Fruit fly (Drosophila melanogaster) whole organism, prepupa: Measurements from ENCODE around the gene mth.
A peak's percentile ranks its signal among the peaks of the same experiment; 100 is the strongest.

Source experiments
- Blimp-1 ChIP-seq: fragments of 200-800 bp; sonication (Bioruptor generic); optimal IDR thresholded peaks from 3 replicates; lab custom pipeline; 2017; ENCODE audit warnings: missing biosample characterization, missing genetic modification characterization, mild to moderate bottlenecking, moderate library complexity, missing genetic modification reagents
- CG11902 ChIP-seq: fragments of 200-800 bp; sonication (Bioruptor generic); optimal IDR thresholded peaks from 3 replicates; lab custom pipeline; 2016; ENCODE audit warnings: missing biosample characterization, missing genetic modification characterization
- CG15336 ChIP-seq: fragments of 200-800 bp; sonication (Bioruptor generic); IDR thresholded peaks from 2 replicates; pipeline ENCODE4 v1.3.6; 2022; ENCODE audit warnings: missing biosample characterization, missing genetic modification characterization
- CG3032 ChIP-seq: fragments of 200-800 bp; optimal IDR thresholded peaks from 2 replicates; lab custom pipeline; 2019; ENCODE audit warnings: missing biosample characterization, mild to moderate bottlenecking, missing genetic modification characterization, moderate library complexity
- CG31627 ChIP-seq: fragments of 200-800 bp; sonication (Bioruptor generic); optimal IDR thresholded peaks from 3 replicates; lab custom pipeline; 2016; ENCODE audit warnings: missing biosample characterization, missing genetic modification characterization
- CG32006 ChIP-seq: fragments of 200-800 bp; sonication (Bioruptor generic); optimal IDR thresholded peaks from 3 replicates; lab custom pipeline; 2017; ENCODE audit warnings: missing biosample characterization, mild to moderate bottlenecking, missing genetic modification characterization
- CG3919 ChIP-seq: fragments of 200-800 bp; sonication (Bioruptor generic); optimal IDR thresholded peaks from 3 replicates; lab custom pipeline; 2016; ENCODE audit warnings: missing biosample characterization, missing genetic modification characterization
- CG4318 ChIP-seq: fragments of 200-800 bp; sonication (Bioruptor generic); optimal IDR thresholded peaks from 3 replicates; lab custom pipeline; 2017; ENCODE audit warnings: missing biosample characterization, mild to moderate bottlenecking, missing genetic modification characterization
- CG6163 ChIP-seq: fragments of 200-800 bp; sonication (Bioruptor generic); IDR thresholded peaks from 3 replicates; pipeline ENCODE4 v1.3.6; 2022; ENCODE audit warnings: missing biosample characterization, missing genetic modification characterization
- CG6276 ChIP-seq: fragments of 200-800 bp; sonication (Bioruptor generic); optimal IDR thresholded peaks from 2 replicates; lab custom pipeline; 2017; ENCODE audit warnings: missing biosample characterization, mild to moderate bottlenecking, missing genetic modification characterization
- CG6792 ChIP-seq: fragments of 200-800 bp; sonication (Bioruptor generic); optimal IDR thresholded peaks from 3 replicates; lab custom pipeline; 2016; ENCODE audit warnings: missing biosample characterization, missing genetic modification characterization
- CG6808 ChIP-seq: fragments of 200-800 bp; sonication (Bioruptor generic); optimal IDR thresholded peaks from 3 replicates; lab custom pipeline; 2017; ENCODE audit warnings: missing biosample characterization, missing genetic modification characterization, mild to moderate bottlenecking, moderate library complexity, missing genetic modification reagents
- CG7368 ChIP-seq: fragments of 200-800 bp; sonication (Bioruptor generic); optimal IDR thresholded peaks from 3 replicates; lab custom pipeline; 2016; ENCODE audit warnings: missing biosample characterization, missing genetic modification characterization
- CG8632 ChIP-seq: fragments of 200-800 bp; sonication (Bioruptor generic); optimal IDR thresholded peaks from 3 replicates; lab custom pipeline; 2016; ENCODE audit warnings: missing biosample characterization, missing genetic modification characterization
- Eip93F ChIP-seq: fragments of 200-800 bp; sonication (Bioruptor generic); optimal IDR thresholded peaks from 2 replicates; lab custom pipeline; 2016; ENCODE audit warnings: missing biosample characterization, mild to moderate bottlenecking, missing genetic modification characterization
- Sox102F ChIP-seq: fragments of 200-800 bp; sonication (Bioruptor generic); optimal IDR thresholded peaks from 2 replicates; lab custom pipeline; 2016; ENCODE audit warnings: missing biosample characterization, mild to moderate bottlenecking, missing genetic modification characterization
- Sox14 ChIP-seq: fragments of 200-800 bp; sonication (Bioruptor generic); optimal IDR thresholded peaks from 3 replicates; lab custom pipeline; 2016; ENCODE audit warnings: missing biosample characterization, missing genetic modification characterization
- achi ChIP-seq: fragments of 200-800 bp; sonication (Bioruptor generic); optimal IDR thresholded peaks from 3 replicates; lab custom pipeline; 2016; ENCODE audit warnings: missing biosample characterization, missing genetic modification characterization
- dac ChIP-seq: fragments of 200-800 bp; sonication (Bioruptor generic); optimal IDR thresholded peaks from 2 replicates; lab custom pipeline; 2017; ENCODE audit warnings: missing biosample characterization, mild to moderate bottlenecking, missing genetic modification characterization
- dsx ChIP-seq: fragments of 200-800 bp; optimal IDR thresholded peaks from 3 replicates; lab custom pipeline; 2019; ENCODE audit warnings: missing biosample characterization, mild to moderate bottlenecking, missing genetic modification characterization, moderate library complexity; ENCODE audit not compliant: poor library complexity, severe bottlenecking
- eg ChIP-seq: fragments of 200-800 bp; sonication (Bioruptor generic); IDR thresholded peaks from 3 replicates; pipeline ENCODE4 v1.3.6; 2022; ENCODE audit warnings: missing biosample characterization, missing genetic modification characterization
- esn ChIP-seq: fragments of 200-800 bp; sonication (Bioruptor generic); optimal IDR thresholded peaks from 2 replicates; lab custom pipeline; 2016; ENCODE audit warnings: missing biosample characterization, mild to moderate bottlenecking, missing genetic modification characterization, moderate library complexity
- fd85E ChIP-seq: fragments of 200-800 bp; sonication (Bioruptor generic); optimal IDR thresholded peaks from 3 replicates; lab custom pipeline; 2016; ENCODE audit warnings: missing biosample characterization, missing genetic modification characterization
- lz ChIP-seq: fragments of 200-800 bp; sonication (Bioruptor generic); optimal IDR thresholded peaks from 3 replicates; lab custom pipeline; 2016; ENCODE audit warnings: missing biosample characterization, missing genetic modification characterization
- net ChIP-seq: fragments of 200-800 bp; sonication (Bioruptor generic); optimal IDR thresholded peaks from 3 replicates; lab custom pipeline; 2016; ENCODE audit warnings: missing biosample characterization, missing genetic modification characterization
- ss ChIP-seq, 2 experiments: fragments of 200-800 bp; sonication (Bioruptor generic); optimal IDR thresholded peaks; 2 replicates in 1 of 2; 3 replicates in 1 of 2; lab custom pipeline; 2017 to 2018; ENCODE audit warnings: mild to moderate bottlenecking in 2 of 2, missing biosample characterization in 2 of 2, missing genetic modification characterization in 2 of 2, moderate library complexity in 1 of 2

mth gene

DNA sequence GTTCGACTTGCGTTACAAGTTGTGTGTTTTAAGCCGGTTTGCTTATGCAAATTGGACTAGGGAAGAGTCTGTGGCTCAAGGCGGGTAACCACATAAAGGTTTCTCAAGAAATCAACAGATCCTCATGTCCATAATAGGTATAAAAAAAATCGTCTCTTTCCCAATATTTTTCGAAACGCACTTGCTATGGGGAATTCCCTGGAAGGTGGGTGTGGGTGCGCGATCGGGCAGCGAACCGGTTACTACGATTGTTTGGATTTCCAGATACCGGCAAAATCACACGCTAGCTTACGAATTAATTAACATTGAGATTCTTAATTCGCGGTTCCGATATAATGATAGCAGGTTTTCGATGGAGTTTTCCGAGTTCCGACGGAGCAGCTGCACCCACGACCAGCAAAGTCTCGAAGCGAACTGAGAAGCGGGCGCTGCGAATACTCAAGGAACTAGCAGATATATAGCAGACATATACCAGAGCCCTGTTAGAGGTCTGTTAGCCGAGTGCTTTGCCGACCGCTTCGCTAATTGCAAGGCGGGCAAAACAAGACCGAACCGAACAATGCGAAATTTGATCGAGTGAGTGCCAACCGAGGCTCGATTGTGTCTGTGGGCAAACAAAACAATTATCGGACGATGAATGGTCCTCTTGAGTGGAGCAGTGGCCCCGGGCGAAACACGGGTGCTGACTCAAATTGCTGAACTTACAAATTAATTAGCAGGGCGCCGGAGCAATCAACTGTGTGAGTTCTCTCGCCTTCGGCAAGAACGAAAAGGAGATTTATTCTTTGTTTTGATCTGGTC, 5.5 kb downstream of the mth start (continued):
- TF ChIP-seq Blimp-1 (GFP tag; lab: Kevin White, UChicago) (no peak), CG6808 (GFP tag; lab: Kevin White, UChicago) (no peak), CG15336 (GFP tag; lab: Robert Waterston, UW) (peak; percentile 19; the same call in 1 of the 2 replicates), net (GFP tag; lab: Kevin White, UChicago) (no peak), dsx (no peak)

DNA sequence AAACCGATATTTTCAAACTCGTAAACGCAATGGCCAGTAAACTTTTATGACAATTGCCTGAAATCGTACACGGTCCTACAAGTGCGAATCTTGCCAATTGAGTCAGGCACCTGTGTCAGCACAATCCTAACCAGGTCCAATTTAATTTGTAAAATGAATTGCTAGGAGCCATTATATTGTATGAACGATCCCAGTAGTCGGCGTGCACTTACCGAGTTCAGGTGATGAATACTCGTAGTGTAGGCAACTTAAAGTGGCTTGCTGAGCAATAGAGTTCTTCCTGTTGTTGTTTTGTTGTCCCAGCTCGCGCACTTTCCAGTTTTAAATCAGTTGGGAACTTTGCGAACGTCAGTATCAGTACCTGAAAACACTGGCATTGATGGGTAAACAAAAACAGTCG, 6.2 kb downstream of the mth start:
- TF ChIP-seq CG6792 (no peak), CG7368 (GFP tag; lab: Kevin White, UChicago) (no peak), dac (GFP tag; lab: Kevin White, UChicago) (no peak), eg (no peak), CG32006 (no peak), Sox102F (GFP tag; lab: Kevin White, UChicago) (no peak), CG8632 (no peak), CG3919 (GFP tag; lab: Kevin White, UChicago) (no peak)

DNA sequence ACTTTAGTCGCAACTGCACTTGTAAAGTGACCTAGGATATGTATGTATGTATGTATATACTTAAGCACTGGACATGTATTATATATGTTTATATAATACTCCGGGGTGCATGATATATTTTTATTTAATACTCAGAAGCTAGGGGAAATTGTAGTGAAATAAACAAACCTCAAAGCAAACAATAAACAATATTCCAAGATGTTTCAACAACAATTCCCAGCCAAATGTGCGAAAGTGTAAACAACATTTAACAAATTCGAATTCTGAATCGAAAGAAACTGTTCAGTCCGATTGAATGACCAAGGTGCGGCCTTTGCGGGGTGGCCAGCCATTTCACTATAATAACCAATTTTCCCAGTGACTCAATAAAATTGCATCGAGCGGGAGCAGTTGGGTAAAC, 6.6 kb downstream of the mth start:
- no peak for TF ChIP-seq CG4318 (GFP tag; lab: Kevin White, UChicago)
- TF ChIP-seq ss (GFP tag; optimal IDR thresholded peaks at IDR 0.05; lab: Kevin White, UChicago), result no peak
- no peak for TF ChIP-seq Eip93F (GFP tag; lab: Kevin White, UChicago)
- no peak for TF ChIP-seq CG3032 (tag; lab: Kevin White, UChicago)
- TF ChIP-seq esn, result no peak
- no peak for TF ChIP-seq lz
- no peak for TF ChIP-seq Sox14 (GFP tag; lab: Kevin White, UChicago)
- TF ChIP-seq achi (GFP tag; lab: Kevin White, UChicago), result no peak
- no peak for TF ChIP-seq CG31627
- no peak for TF ChIP-seq fd85E (GFP tag; lab: Kevin White, UChicago)
- TF ChIP-seq, all 60 proteins: peak for 0

DNA sequence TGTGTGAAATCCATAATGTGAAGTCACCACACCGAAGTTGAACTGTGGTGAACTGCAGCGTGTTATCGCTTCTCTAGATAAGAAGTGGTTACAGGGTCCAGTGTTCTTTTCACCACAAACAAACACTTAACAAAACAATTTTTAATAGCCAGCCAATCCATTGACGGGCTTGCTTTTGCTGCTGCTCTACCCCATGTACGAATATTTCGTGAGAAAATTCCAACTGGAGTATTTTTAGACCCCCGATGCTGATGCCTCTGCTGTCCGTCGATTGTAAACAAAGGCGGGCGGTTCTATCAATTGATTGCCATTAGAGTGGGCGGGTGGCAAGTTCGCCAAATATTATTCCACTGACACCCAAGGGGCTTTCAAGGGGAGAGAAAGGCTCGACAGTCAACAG, 7.7 kb downstream of the mth start:
- TF ChIP-seq CG6163 (0 out of 3 replicates have a peak, but pooled peaks have one; percentile 13), CG11902 (GFP tag; lab: Kevin White, UChicago) (no peak)
- TF ChIP-seq, all 60 proteins: peak for 1

DNA sequence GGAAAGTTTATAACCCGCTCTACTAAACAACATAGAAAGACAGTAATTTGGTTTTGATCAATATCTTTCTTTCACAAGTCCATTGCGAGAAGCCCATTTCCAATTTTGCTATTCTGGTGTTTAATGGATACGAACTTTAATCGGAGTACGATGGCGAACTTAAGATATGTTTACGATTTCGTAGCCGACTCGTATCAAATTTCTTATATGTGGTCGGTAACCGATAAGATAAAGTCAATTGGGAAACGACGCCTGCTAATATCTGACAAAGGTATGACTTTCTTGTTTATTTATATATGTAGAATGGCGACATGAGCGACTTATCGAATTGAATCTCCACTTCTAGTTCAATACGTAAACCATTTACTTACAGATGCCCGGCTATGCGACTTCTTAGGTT, 8.6 kb downstream of the mth start:
- TF ChIP-seq Eip93F (GFP tag; lab: Kevin White, UChicago) (peak; percentile 30), CG6808 (GFP tag; lab: Kevin White, UChicago) (no peak), Blimp-1 (GFP tag; lab: Kevin White, UChicago) (no peak)
- TF ChIP-seq, all 60 proteins: peak for 1

DNA sequence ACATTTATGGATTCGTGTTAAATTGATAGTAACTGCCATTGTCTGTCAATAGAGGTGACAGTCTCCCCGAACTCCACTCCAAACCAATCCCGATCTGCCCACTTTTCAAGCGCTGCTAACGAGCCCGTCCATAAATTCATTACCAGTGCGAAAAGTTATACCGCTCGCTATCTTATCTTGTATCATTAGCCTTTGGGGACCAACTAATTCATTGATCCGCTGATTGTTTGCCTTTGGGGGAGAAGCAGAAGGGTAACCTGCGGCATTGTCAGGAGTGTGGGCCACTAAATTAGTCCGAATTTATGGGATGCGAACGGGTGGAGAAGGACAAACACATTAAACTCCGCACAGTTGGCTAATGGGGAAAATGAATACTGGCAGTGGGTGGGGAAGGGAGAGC, 9.6 kb downstream of the mth start:
- TF ChIP-seq CG6792 (no peak), lz (no peak), dsx (no peak), CG6276 (GFP tag; lab: Kevin White, UChicago) (no peak)
